Worm (Caenorhabditis elegans) whole organism, midembryonic: ENCODE data around the gene mrpl-45.

Experiments used
- cog-1 ChIP-seq: sonication (generic microtip); optimal IDR thresholded peaks from 2 replicates; lab custom pipeline; 2016; ENCODE audit warnings: missing genetic modification characterization, missing compliant biosample characterization
- tab-1 ChIP-seq: fragments of 200-800 bp; sonication (Bioruptor generic); IDR thresholded peaks from 2 replicates; pipeline ENCODE4 v1.3.6; 2022; ENCODE audit warnings: missing genetic modification characterization, missing compliant biosample characterization

ce11 chrIII:1149472-1149871 is 52.3 kb downstream of the mrpl-45 start:
- TF ChIP-seq cog-1 = no peak
- TF ChIP-seq tab-1 (GFP tag; lab: Robert Waterston, UW) = no peak
